Fruit fly (Drosophila melanogaster) whole organism, embryonic: Measurements from ENCODE around the gene CG46313.

ENCODE experiments used
- CG10979 ChIP-seq: fragments of 200-800 bp; sonication (Bioruptor generic); optimal IDR thresholded peaks from 2 replicates; lab custom pipeline; 2018; ENCODE audit warnings: missing biosample characterization, mild to moderate bottlenecking, missing genetic modification characterization, moderate library complexity
- CG11695 ChIP-seq: fragments of 200-800 bp; sonication (Bioruptor generic); IDR thresholded peaks from 3 replicates; pipeline ENCODE4 v1.3.6; 2022; ENCODE audit warnings: missing biosample characterization, missing genetic modification characterization
- CG13624 ChIP-seq: fragments of 200-800 bp; sonication (Bioruptor generic); optimal IDR thresholded peaks from 2 replicates; lab custom pipeline; 2016; ENCODE audit warnings: missing biosample characterization, missing genetic modification characterization
- CG14014 ChIP-seq: fragments of 200-800 bp; sonication (Bioruptor generic); IDR thresholded peaks from 2 replicates; pipeline ENCODE4 v1.3.6; 2022; ENCODE audit warnings: missing biosample characterization, missing genetic modification characterization
- CG14441 ChIP-seq: fragments of 200-800 bp; sonication (Bioruptor generic); IDR thresholded peaks from 2 replicates; pipeline ENCODE4 v1.3.6; 2022; ENCODE audit warnings: missing biosample characterization, missing genetic modification characterization
- CG14965 ChIP-seq: fragments of 200-800 bp; sonication (Bioruptor generic); optimal IDR thresholded peaks from 2 replicates; lab custom pipeline; 2016; ENCODE audit warnings: missing biosample characterization, missing genetic modification characterization, borderline replicate concordance
- CG15011 ChIP-seq: fragments of 200-800 bp; sonication (Bioruptor generic); optimal IDR thresholded peaks from 3 replicates; lab custom pipeline; 2018; ENCODE audit warnings: missing biosample characterization, mild to moderate bottlenecking, missing genetic modification characterization
- CG15269 ChIP-seq: fragments of 200-800 bp; sonication (Bioruptor generic); optimal IDR thresholded peaks from 2 replicates; lab custom pipeline; 2018; ENCODE audit warnings: missing biosample characterization, mild to moderate bottlenecking, missing genetic modification characterization, moderate library complexity
- CG15514 ChIP-seq: fragments of 200-800 bp; sonication (Bioruptor generic); optimal IDR thresholded peaks from 3 replicates; lab custom pipeline; 2017; ENCODE audit warnings: missing biosample characterization, missing genetic modification characterization, mild to moderate bottlenecking, moderate library complexity, missing genetic modification reagents
- CG18764 ChIP-seq: fragments of 200-800 bp; sonication (Bioruptor generic); optimal IDR thresholded peaks from 3 replicates; lab custom pipeline; 2016; ENCODE audit warnings: missing biosample characterization, missing genetic modification characterization
- CG2120 ChIP-seq: fragments of 200-800 bp; sonication (Bioruptor generic); optimal IDR thresholded peaks from 3 replicates; lab custom pipeline; 2016; ENCODE audit warnings: missing biosample characterization, missing genetic modification characterization
- CG2678 ChIP-seq: fragments of 200-800 bp; sonication (Bioruptor generic); optimal IDR thresholded peaks from 3 replicates; lab custom pipeline; 2019; ENCODE audit warnings: missing biosample characterization, mild to moderate bottlenecking, missing genetic modification characterization, moderate library complexity
- CG30431 ChIP-seq: fragments of 200-800 bp; sonication (Bioruptor generic); optimal IDR thresholded peaks from 2 replicates; lab custom pipeline; 2017; ENCODE audit warnings: missing biosample characterization, missing genetic modification characterization
- CG3065 ChIP-seq: fragments of 200-800 bp; sonication (Bioruptor generic); optimal IDR thresholded peaks from 2 replicates; lab custom pipeline; 2016; ENCODE audit warnings: missing biosample characterization, missing genetic modification characterization
- CG31224 ChIP-seq: fragments of 200-800 bp; sonication (Bioruptor generic); IDR thresholded peaks from 2 replicates; pipeline ENCODE4 v1.3.6; 2022; ENCODE audit warnings: missing biosample characterization, missing genetic modification characterization
- CG6175 ChIP-seq: fragments of 200-800 bp; sonication (Bioruptor generic); IDR thresholded peaks from 3 replicates; pipeline ENCODE4 v1.3.6; 2022; ENCODE audit warnings: missing biosample characterization, missing genetic modification characterization
- CG6683 ChIP-seq: fragments of 200-800 bp; sonication (Bioruptor generic); optimal IDR thresholded peaks from 2 replicates; lab custom pipeline; 2017; ENCODE audit warnings: missing biosample characterization, mild to moderate bottlenecking, missing genetic modification characterization, missing genetic modification reagents
- CkIIα-i1 ChIP-seq: fragments of 200-800 bp; sonication (Bioruptor generic); IDR thresholded peaks from 2 replicates; pipeline ENCODE4 v1.3.6; 2022; ENCODE audit warnings: missing biosample characterization, missing genetic modification characterization
- D19A ChIP-seq: fragments of 200-800 bp; optimal IDR thresholded peaks from 3 replicates; lab custom pipeline; 2019; ENCODE audit warnings: missing biosample characterization, mild to moderate bottlenecking, missing genetic modification characterization, moderate library complexity
- E2f1 ChIP-seq: fragments of 200-800 bp; sonication (Bioruptor generic); IDR thresholded peaks from 2 replicates; pipeline ENCODE4 v1.3.6; 2022; ENCODE audit warnings: missing biosample characterization, missing genetic modification characterization
- Fer3 ChIP-seq: fragments of 200-800 bp; sonication (Bioruptor generic); optimal IDR thresholded peaks from 2 replicates; lab custom pipeline; 2018; ENCODE audit warnings: missing biosample characterization, mild to moderate bottlenecking, missing genetic modification characterization, moderate library complexity
- Hey ChIP-seq: fragments of 200-800 bp; sonication (Bioruptor generic); optimal IDR thresholded peaks from 3 replicates; lab custom pipeline; 2018; ENCODE audit warnings: missing biosample characterization, mild to moderate bottlenecking, missing genetic modification characterization
- Jarid2 ChIP-seq: fragments of 200-800 bp; sonication (Bioruptor generic); optimal IDR thresholded peaks from 3 replicates; lab custom pipeline; 2017; ENCODE audit warnings: mild to moderate bottlenecking, missing biosample characterization, missing genetic modification reagents, missing genetic modification characterization
- Lhr ChIP-seq: fragments of 200-800 bp; sonication (Bioruptor generic); optimal IDR thresholded peaks from 3 replicates; lab custom pipeline; 2017; ENCODE audit warnings: mild to moderate bottlenecking, missing biosample characterization, missing genetic modification reagents, missing genetic modification characterization
- Meics ChIP-seq: fragments of 200-800 bp; sonication (Bioruptor generic); optimal IDR thresholded peaks from 2 replicates; lab custom pipeline; 2017; ENCODE audit warnings: missing biosample characterization, mild to moderate bottlenecking, missing genetic modification characterization
- Neu2 ChIP-seq: fragments of 200-800 bp; sonication (Bioruptor generic); optimal IDR thresholded peaks from 3 replicates; lab custom pipeline; 2016; ENCODE audit warnings: missing biosample characterization, missing genetic modification characterization, borderline replicate concordance
- Nf-YA ChIP-seq: fragments of 200-800 bp; sonication (Bioruptor generic); IDR thresholded peaks from 2 replicates; pipeline ENCODE4 v1.3.6; 2022; ENCODE audit warnings: missing biosample characterization, missing genetic modification characterization
- Ptx1 ChIP-seq: fragments of 200-800 bp; sonication (Bioruptor generic); IDR thresholded peaks from 2 replicates; pipeline ENCODE4 v1.3.6; 2022; ENCODE audit warnings: missing biosample characterization, missing genetic modification characterization
- Ssrp ChIP-seq: fragments of 200-800 bp; sonication (Bioruptor generic); optimal IDR thresholded peaks from 2 replicates; lab custom pipeline; 2018; ENCODE audit warnings: missing biosample characterization, mild to moderate bottlenecking, missing genetic modification characterization, moderate library complexity
- Taf1 ChIP-seq: fragments of 200-800 bp; sonication (Bioruptor generic); IDR thresholded peaks from 2 replicates; pipeline ENCODE4 v1.3.6; 2022; ENCODE audit warnings: missing biosample characterization, missing genetic modification characterization
- ab ChIP-seq: fragments of 200-800 bp; sonication (Bioruptor generic); optimal IDR thresholded peaks from 2 replicates; lab custom pipeline; 2016; ENCODE audit warnings: missing biosample characterization, missing genetic modification characterization
- abd-A ChIP-seq: fragments of 200-800 bp; sonication (Bioruptor generic); optimal IDR thresholded peaks from 3 replicates; lab custom pipeline; 2019; ENCODE audit warnings: missing biosample characterization, mild to moderate bottlenecking, missing genetic modification characterization, moderate library complexity
- da ChIP-seq: fragments of 200-800 bp; sonication (Bioruptor generic); optimal IDR thresholded peaks from 2 replicates; lab custom pipeline; 2016; ENCODE audit warnings: missing biosample characterization, missing genetic modification characterization
- dysf ChIP-seq: fragments of 200-800 bp; sonication (Bioruptor generic); IDR thresholded peaks from 3 replicates; pipeline ENCODE4 v1.3.6; 2022; ENCODE audit warnings: missing biosample characterization, missing genetic modification characterization
- gt ChIP-seq: fragments of 200-800 bp; sonication (Bioruptor generic); IDR thresholded peaks from 2 replicates; pipeline ENCODE4 v1.3.6; 2022; ENCODE audit warnings: missing biosample characterization, missing genetic modification characterization
- lab ChIP-seq: fragments of 200-800 bp; sonication (Bioruptor generic); optimal IDR thresholded peaks from 3 replicates; lab custom pipeline; 2017; ENCODE audit warnings: missing biosample characterization, missing genetic modification characterization, mild to moderate bottlenecking, moderate library complexity, missing genetic modification reagents
- mirr ChIP-seq: fragments of 200-800 bp; sonication (Bioruptor generic); optimal IDR thresholded peaks from 3 replicates; lab custom pipeline; 2018; ENCODE audit warnings: missing biosample characterization, mild to moderate bottlenecking, missing genetic modification characterization
- pan ChIP-seq, 4 experiments: fragments of >200 bp in 3 of 4; fragments of 200-800 bp in 1 of 4; sonication (Bioruptor generic) in 1 of 4; optimal IDR thresholded peaks in 3 of 4; IDR thresholded peaks in 1 of 4; 2 replicates each; pipeline versions ENCODE4 v1.3.6 to Lab custom; 2017 to 2022; ENCODE audit warnings: missing biosample characterization in 2 of 4, missing genetic modification characterization in 2 of 4, mixed read lengths in 1 of 4
- row ChIP-seq: fragments of 200-800 bp; sonication (Bioruptor generic); IDR thresholded peaks from 3 replicates; pipeline ENCODE4 v1.3.6; 2022; ENCODE audit warnings: missing biosample characterization, missing genetic modification characterization
- run ChIP-seq: fragments of 200-800 bp; sonication (Bioruptor generic); optimal IDR thresholded peaks from 3 replicates; lab custom pipeline; 2018; ENCODE audit warnings: missing biosample characterization, mild to moderate bottlenecking, missing genetic modification characterization
- schlank ChIP-seq: fragments of 200-800 bp; sonication (Bioruptor generic); optimal IDR thresholded peaks from 2 replicates; lab custom pipeline; 2018; ENCODE audit warnings: missing biosample characterization, mild to moderate bottlenecking, missing genetic modification characterization
- sisA ChIP-seq: fragments of 200-800 bp; sonication (Bioruptor generic); IDR thresholded peaks from 2 replicates; pipeline ENCODE4 v1.3.6; 2022; ENCODE audit warnings: missing biosample characterization, missing genetic modification characterization
- tin ChIP-seq: fragments of 200-800 bp; sonication (Bioruptor generic); optimal IDR thresholded peaks from 3 replicates; lab custom pipeline; 2016; ENCODE audit warnings: missing biosample characterization, missing genetic modification characterization
- tio ChIP-seq: fragments of 200-800 bp; sonication (Bioruptor generic); optimal IDR thresholded peaks from 2 replicates; lab custom pipeline; 2017; ENCODE audit warnings: missing biosample characterization, missing genetic modification characterization, inconsistent platforms
- unpg ChIP-seq: fragments of 200-800 bp; sonication (Bioruptor generic); optimal IDR thresholded peaks from 3 replicates; lab custom pipeline; 2018; ENCODE audit warnings: missing biosample characterization, mild to moderate bottlenecking, missing genetic modification characterization, moderate library complexity
- wdn ChIP-seq: fragments of 200-800 bp; sonication (Bioruptor generic); IDR thresholded peaks from 2 replicates; pipeline ENCODE4 v1.3.6; 2022; ENCODE audit warnings: missing biosample characterization, missing genetic modification characterization

The CG46313 gene

DNA sequence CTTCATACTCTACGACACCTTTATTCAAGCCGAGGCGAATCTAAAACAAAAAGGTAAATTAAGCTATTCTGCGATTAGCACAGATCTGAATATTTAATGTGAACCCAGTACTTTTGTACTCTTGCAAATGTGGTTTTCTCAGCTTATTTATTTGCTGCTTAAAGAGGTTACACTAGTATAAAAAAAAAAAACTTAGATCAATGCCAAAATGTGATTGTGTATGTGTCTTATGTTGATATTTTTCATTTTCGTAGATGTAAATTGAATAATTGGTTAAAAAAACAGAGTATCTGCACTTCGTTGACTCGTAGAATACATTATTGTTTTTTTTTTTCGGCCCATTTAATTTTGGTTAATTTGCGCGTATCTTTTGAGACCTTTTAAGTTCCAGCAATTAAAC, 8.6 kb upstream of the CG46313 start (continued):
- peak; percentile 69; the same call in 2 of the 3 replicates for TF ChIP-seq row (GFP tag; lab: Robert Waterston, UW)
- peak; percentile 12 for TF ChIP-seq CG2120 (GFP tag; lab: Kevin White, UChicago)
- TF ChIP-seq CG14965: no peak
- no peak for TF ChIP-seq tio
- no peak for TF ChIP-seq run
- TF ChIP-seq E2f1 (GFP tag; lab: Robert Waterston, UW): 0 out of 2 replicates have a peak, but pooled peaks have one; percentile 17
- no peak for TF ChIP-seq abd-A (tag; lab: Kevin White, UChicago)
- TF ChIP-seq CG15269 (tag; lab: Kevin White, UChicago): peak; percentile 31
- no peak for TF ChIP-seq gt (GFP tag; lab: Robert Waterston, UW)
- no peak for TF ChIP-seq CG15011
- no peak for TF ChIP-seq unpg (GFP tag; lab: Kevin White, UChicago)
- TF ChIP-seq Nf-YA: no peak
- no peak for TF ChIP-seq wdn (GFP tag; lab: Robert Waterston, UW)
- TF ChIP-seq sisA (GFP tag; lab: Robert Waterston, UW): no peak
- TF ChIP-seq CG3065 (GFP tag; lab: Kevin White, UChicago): no peak
- no peak for TF ChIP-seq CG15514
- TF ChIP-seq CG30431 (GFP tag; lab: Kevin White, UChicago): no peak
- TF ChIP-seq Neu2 (GFP tag; lab: Kevin White, UChicago): no peak
- no peak for TF ChIP-seq Lhr (GFP tag; lab: Kevin White, UChicago)
- no peak for TF ChIP-seq Jarid2
- TF ChIP-seq CG31224 (GFP tag; lab: Robert Waterston, UW): 0 out of 2 replicates have a peak, but pooled peaks have one; percentile 5
- no peak for TF ChIP-seq da
- TF ChIP-seq CG11695 (GFP tag; lab: Robert Waterston, UW): 0 out of 3 replicates have a peak, but pooled peaks have one; percentile 38
- no peak for TF ChIP-seq CG14014 (GFP tag; lab: Robert Waterston, UW)
- peak; percentile 30 for TF ChIP-seq lab (GFP tag; lab: Kevin White, UChicago)
- TF ChIP-seq CG6175 (GFP tag; lab: Robert Waterston, UW): no peak
- no peak for TF ChIP-seq tin (GFP tag; lab: Kevin White, UChicago)
- TF ChIP-seq CG13624 (GFP tag; lab: Kevin White, UChicago): peak; percentile 3
- TF ChIP-seq schlank (tag; lab: Kevin White, UChicago): no peak
- no peak; the same call in 2 of the 3 replicates for TF ChIP-seq dysf
- TF ChIP-seq CG6683 (GFP tag; lab: Kevin White, UChicago): no peak
- TF ChIP-seq CG2678 (tag; lab: Kevin White, UChicago): peak; percentile 47
- no peak for TF ChIP-seq CG18764 (GFP tag; lab: Kevin White, UChicago)
- TF ChIP-seq CG14441 (GFP tag; lab: Robert Waterston, UW): 0 out of 2 replicates have a peak, but pooled peaks have one; percentile 13
- no peak for TF ChIP-seq mirr
- TF ChIP-seq ab (GFP tag; lab: Kevin White, UChicago): no peak
- peak; percentile 37 for TF ChIP-seq Meics (GFP tag; lab: Kevin White, UChicago)
- TF ChIP-seq Fer3: peak; percentile 1
- no peak for TF ChIP-seq Taf1 (GFP tag; lab: Robert Waterston, UW)
- peak; percentile 79 for TF ChIP-seq D19A
- no peak for TF ChIP-seq CkIIα-i1
- TF ChIP-seq Ptx1: peak; percentile 21; the same call in 1 of the 2 replicates
- TF ChIP-seq pan (optimal IDR thresholded peaks at IDR 0.05; lab: Kevin White, UChicago): no peak
- no peak for TF ChIP-seq pan (GFP tag; optimal IDR thresholded peaks at IDR 0.05 in 1 of 2, IDR thresholded peaks at IDR 0.05 in 1 of 2)
- TF ChIP-seq CG10979 (tag; lab: Kevin White, UChicago): no peak
- TF ChIP-seq Hey: no peak
- no peak for TF ChIP-seq Ssrp (tag; lab: Kevin White, UChicago)
